Fruit fly (Drosophila melanogaster) S2 (cell line): ENCODE data around the gene CG14563.

Source experiments
- CG8478 ChIP-seq: fragments of >200 bp; optimal IDR thresholded peaks from 2 replicates; lab custom pipeline; 2018
- CTCF ChIP-seq, 2 experiments: fragments of >200 bp; optimal IDR thresholded peaks; 2 replicates each; lab custom pipeline; 2018

dm6 chr3L:21819497-21819896 is 22.7 kb downstream of the CG14563 start:
- TF ChIP-seq CG8478 (lab: Kevin White, UChicago) (no peak), CTCF (optimal IDR thresholded peaks at IDR 0.05; lab: Kevin White, UChicago) (no peak)
